Worm (Caenorhabditis elegans) whole organism, L3 larva: ENCODE measurements around the gene efl-1.

ENCODE experiments used
- R02D3.7 ChIP-seq: fragments of 150-350 bp; optimal IDR thresholded peaks from 2 replicates; lab custom pipeline; 2014; ENCODE audit warnings: missing biosample characterization, missing genetic modification characterization
- ZK546.5 ChIP-seq: sonication (generic microtip); optimal IDR thresholded peaks from 2 replicates; lab custom pipeline; 2017; ENCODE audit warnings: missing biosample characterization, missing genetic modification characterization
- aly-2 ChIP-seq: fragments of 150-350 bp; optimal IDR thresholded peaks from 2 replicates; lab custom pipeline; 2014; ENCODE audit warnings: missing biosample characterization, missing genetic modification characterization
- ama-1 ChIP-seq: fragments of 150-350 bp; optimal IDR thresholded peaks from 2 replicates; lab custom pipeline; 2018
- ceh-16 ChIP-seq: sonication (generic microtip); optimal IDR thresholded peaks from 2 replicates; lab custom pipeline; 2017; ENCODE audit warnings: missing biosample characterization, missing genetic modification characterization
- daf-12 ChIP-seq: fragments of 150-350 bp; optimal IDR thresholded peaks from 2 replicates; lab custom pipeline; 2014; ENCODE audit warnings: missing biosample characterization, missing genetic modification reagents, missing genetic modification characterization
- egl-27 ChIP-seq: sonication (generic microtip); optimal IDR thresholded peaks from 4 replicates; lab custom pipeline; 2017; ENCODE audit warnings: missing biosample characterization, missing genetic modification reagents, missing genetic modification characterization
- egl-5 ChIP-seq: fragments of 150-350 bp; optimal IDR thresholded peaks from 2 replicates; lab custom pipeline; 2017; ENCODE audit warnings: missing biosample characterization, missing genetic modification reagents, missing genetic modification characterization, inconsistent platforms
- elt-1 ChIP-seq: fragments of 150-350 bp; optimal IDR thresholded peaks from 2 replicates; lab custom pipeline; 2014; ENCODE audit warnings: missing biosample characterization, missing genetic modification characterization
- elt-2 ChIP-seq: sonication (generic microtip); optimal IDR thresholded peaks from 2 replicates; lab custom pipeline; 2016; ENCODE audit warnings: missing genetic modification reagents, mild to moderate bottlenecking, missing genetic modification characterization, missing compliant biosample characterization
- elt-3 ChIP-seq, 3 experiments: fragments of 150-350 bp in 1 of 3; sonication (generic microtip) in 2 of 3; optimal IDR thresholded peaks; 2 replicates in 2 of 3; 4 replicates in 1 of 3; lab custom pipeline; 2014 to 2017; ENCODE audit warnings: missing biosample characterization in 3 of 3, missing genetic modification characterization in 3 of 3
- fkh-2 ChIP-seq: fragments of 150-350 bp; optimal IDR thresholded peaks from 2 replicates; lab custom pipeline; 2014; ENCODE audit warnings: missing biosample characterization, missing genetic modification reagents, missing genetic modification characterization
- fos-1 ChIP-seq: fragments of 150-350 bp; optimal IDR thresholded peaks from 2 replicates; lab custom pipeline; 2014; ENCODE audit warnings: missing biosample characterization, missing genetic modification characterization
- hmg-11 ChIP-seq: sonication (generic microtip); optimal IDR thresholded peaks from 2 replicates; lab custom pipeline; 2016; ENCODE audit warnings: missing genetic modification characterization, missing compliant biosample characterization
- jun-1 ChIP-seq: fragments of 150-350 bp; optimal IDR thresholded peaks from 2 replicates; lab custom pipeline; 2014; ENCODE audit warnings: missing biosample characterization, missing genetic modification reagents, missing genetic modification characterization
- lin-15B ChIP-seq: fragments of 150-350 bp; optimal IDR thresholded peaks from 2 replicates; lab custom pipeline; 2014; ENCODE audit warnings: missing biosample characterization, missing genetic modification characterization
- mdl-1 ChIP-seq: fragments of 150-350 bp; optimal IDR thresholded peaks from 2 replicates; lab custom pipeline; 2014; ENCODE audit warnings: missing biosample characterization, missing genetic modification characterization
- mml-1 ChIP-seq: fragments of 150-350 bp; sonication (generic microtip); optimal IDR thresholded peaks from 3 replicates; lab custom pipeline; 2014; ENCODE audit warnings: missing biosample characterization, missing genetic modification characterization
- nhr-11 ChIP-seq: fragments of 150-350 bp; optimal IDR thresholded peaks from 2 replicates; lab custom pipeline; 2014; ENCODE audit warnings: missing biosample characterization, missing genetic modification characterization
- nhr-12 ChIP-seq: fragments of 150-350 bp; optimal IDR thresholded peaks from 2 replicates; lab custom pipeline; 2014; ENCODE audit warnings: missing biosample characterization, missing genetic modification characterization
- nhr-23 ChIP-seq: fragments of 150-350 bp; optimal IDR thresholded peaks from 2 replicates; lab custom pipeline; 2014; ENCODE audit warnings: missing biosample characterization, missing genetic modification reagents, missing genetic modification characterization
- nhr-28 ChIP-seq: fragments of 150-350 bp; optimal IDR thresholded peaks from 2 replicates; lab custom pipeline; 2014; ENCODE audit warnings: missing biosample characterization, missing genetic modification characterization
- nhr-67 ChIP-seq: fragments of 150-350 bp; optimal IDR thresholded peaks from 2 replicates; lab custom pipeline; 2014; ENCODE audit warnings: missing biosample characterization, missing genetic modification characterization
- nhr-77 ChIP-seq: fragments of 150-350 bp; optimal IDR thresholded peaks from 2 replicates; lab custom pipeline; 2014; ENCODE audit warnings: missing biosample characterization, missing genetic modification characterization
- pha-4 ChIP-seq: fragments of 150-350 bp; optimal IDR thresholded peaks from 2 replicates; lab custom pipeline; 2014; ENCODE audit warnings: missing biosample characterization, missing genetic modification reagents, missing genetic modification characterization
- skn-1 ChIP-seq: fragments of 150-350 bp; optimal IDR thresholded peaks from 2 replicates; lab custom pipeline; 2014; ENCODE audit warnings: missing biosample characterization, missing genetic modification characterization
- snpc-4 ChIP-seq: fragments of 150-350 bp; optimal IDR thresholded peaks from 2 replicates; lab custom pipeline; 2014; ENCODE audit warnings: missing biosample characterization, missing genetic modification characterization
- unc-39 ChIP-seq: sonication (generic microtip); optimal IDR thresholded peaks from 4 replicates; lab custom pipeline; 2017; ENCODE audit warnings: missing biosample characterization, missing genetic modification characterization
- zag-1 ChIP-seq: fragments of 150-350 bp; optimal IDR thresholded peaks from 2 replicates; lab custom pipeline; 2014; ENCODE audit warnings: missing biosample characterization, missing genetic modification characterization
- ztf-11 ChIP-seq: fragments of 150-350 bp; optimal IDR thresholded peaks from 2 replicates; lab custom pipeline; 2014; ENCODE audit warnings: missing biosample characterization, missing genetic modification characterization
- ztf-4 ChIP-seq: fragments of 150-350 bp; optimal IDR thresholded peaks from 2 replicates; lab custom pipeline; 2014; ENCODE audit warnings: missing biosample characterization, missing genetic modification characterization

The efl-1 gene

ce11 chrV:16987783-16988182 lies 22.3 kb upstream of the efl-1 start:
- TF ChIP-seq ztf-4 (tag; lab: Kevin White, UChicago): no peak
- TF ChIP-seq ztf-11 (tag; lab: Kevin White, UChicago): no peak

- TF ChIP-seq unc-39 (tag; lab: Kevin White, UChicago): no peak
- TF ChIP-seq ama-1 (lab: Kevin White, UChicago): no peak
- no peak for TF ChIP-seq ztf-11 (tag; lab: Kevin White, UChicago)
- no peak for TF ChIP-seq mdl-1 (tag; lab: Kevin White, UChicago)
- no peak for TF ChIP-seq elt-2 (tag; lab: Kevin White, UChicago)
- TF ChIP-seq daf-12 (tag; lab: Kevin White, UChicago): no peak
- TF ChIP-seq nhr-28 (tag; lab: Kevin White, UChicago): no peak
- no peak for TF ChIP-seq nhr-23 (tag; lab: Kevin White, UChicago)
- no peak for TF ChIP-seq fos-1
- TF ChIP-seq skn-1 (tag; lab: Kevin White, UChicago): no peak
- TF ChIP-seq hmg-11 (tag; lab: Kevin White, UChicago): no peak
- TF ChIP-seq nhr-77 (tag; lab: Kevin White, UChicago): no peak
Observed at ce11 chrV:16987035-16987434, 21.6 kb upstream of the efl-1 start, which contains the start of gene Y102A5C.40. Y102A5C.40 (minus strand) TSS chrV:16987135.

ce11 chrV:16980368-16980767 lies 14.9 kb upstream of the efl-1 start, which contains the start of gene srz-54:
srz-54 (plus strand) TSS chrV:16980668.
- TF ChIP-seq egl-5 (tag; lab: Kevin White, UChicago): no peak
- TF ChIP-seq fos-1: no peak
- TF ChIP-seq mml-1 (tag; lab: Kevin White, UChicago): no peak
- TF ChIP-seq aly-2 (tag; lab: Kevin White, UChicago): no peak
- no peak for TF ChIP-seq nhr-11 (tag; lab: Kevin White, UChicago)
- no peak for TF ChIP-seq ceh-16
- TF ChIP-seq elt-3 (tag; optimal IDR thresholded peaks at IDR 0.05; lab: Kevin White, UChicago): no peak

DNA sequence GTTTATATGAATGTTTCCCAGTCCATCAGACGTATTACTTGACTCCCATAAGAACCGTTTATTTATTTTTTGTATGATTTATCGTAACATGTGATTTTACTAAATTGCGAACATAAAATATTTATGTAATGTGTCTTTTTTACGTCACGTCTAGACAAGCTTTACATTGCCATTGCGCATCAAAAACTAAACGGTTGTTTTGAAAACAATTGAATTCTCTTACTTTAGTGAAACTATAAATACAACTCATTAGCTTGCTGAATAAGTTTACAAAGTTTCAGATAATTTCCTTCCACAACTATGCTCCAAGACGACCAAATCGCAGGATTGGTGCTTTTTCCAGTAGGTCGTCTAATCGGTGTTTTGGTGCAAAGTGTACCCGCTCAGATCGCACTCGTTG lies 9.4 kb upstream of the efl-1 start, which contains the start of gene srx-54:
srx-54 (plus strand) TSS at position 301 of the 400 bp plus-strand sequence.
- TF ChIP-seq fkh-2 (tag; lab: Kevin White, UChicago) (no peak), ZK546.5 (tag; lab: Kevin White, UChicago) (no peak), egl-27 (no peak), nhr-23 (tag; lab: Kevin White, UChicago) (no peak), elt-3 (tag; optimal IDR thresholded peaks at IDR 0.05; lab: Kevin White, UChicago) (no peak), elt-1 (tag; lab: Kevin White, UChicago) (no peak), hmg-11 (tag; lab: Kevin White, UChicago) (no peak), daf-12 (tag; lab: Kevin White, UChicago) (no peak), ceh-16 (no peak), zag-1 (tag; lab: Kevin White, UChicago) (no peak), lin-15B (tag; lab: Kevin White, UChicago) (no peak), jun-1 (tag; lab: Kevin White, UChicago) (no peak), aly-2 (tag; lab: Kevin White, UChicago) (no peak), nhr-12 (tag; lab: Kevin White, UChicago) (no peak), snpc-4 (no peak), nhr-67 (tag; lab: Kevin White, UChicago) (no peak), skn-1 (tag; lab: Kevin White, UChicago) (no peak)
- TF ChIP-seq, all 47 proteins: peak for 0

ce11 chrV:16973338-16973737 lies 7.9 kb upstream of the efl-1 start:
- TF ChIP-seq elt-2 (tag; lab: Kevin White, UChicago) (no peak), mml-1 (tag; lab: Kevin White, UChicago) (no peak), fos-1 (no peak), nhr-67 (tag; lab: Kevin White, UChicago) (no peak), zag-1 (tag; lab: Kevin White, UChicago) (no peak)

- no peak for TF ChIP-seq mdl-1 (tag; lab: Kevin White, UChicago)
- TF ChIP-seq nhr-11 (tag; lab: Kevin White, UChicago): no peak
- no peak for TF ChIP-seq ztf-4 (tag; lab: Kevin White, UChicago)
- no peak for TF ChIP-seq daf-12 (tag; lab: Kevin White, UChicago)
- no peak for TF ChIP-seq nhr-77 (tag; lab: Kevin White, UChicago)
- TF ChIP-seq ZK546.5 (tag; lab: Kevin White, UChicago): no peak
- TF ChIP-seq ceh-16: no peak
- no peak for TF ChIP-seq nhr-67 (tag; lab: Kevin White, UChicago)
- TF ChIP-seq skn-1 (tag; lab: Kevin White, UChicago): no peak
- no peak for TF ChIP-seq R02D3.7
- TF ChIP-seq pha-4 (tag; lab: Kevin White, UChicago): no peak
- no peak for TF ChIP-seq elt-3 (tag; optimal IDR thresholded peaks at IDR 0.05; lab: Kevin White, UChicago)
- no peak for TF ChIP-seq mml-1 (tag; lab: Kevin White, UChicago)
- no peak for TF ChIP-seq hmg-11 (tag; lab: Kevin White, UChicago)
Observed at ce11 chrV:16972134-16972533, 6.7 kb upstream of the efl-1 start, which contains the start of gene srh-119. srh-119 (plus strand) TSS chrV:16972434.
